Fruit fly (Drosophila melanogaster) whole organism, embryonic: ENCODE results near the gene fz.

Source experiments
- ATbp ChIP-seq: fragments of 200-800 bp; sonication (Bioruptor generic); optimal IDR thresholded peaks from 2 replicates; lab custom pipeline; 2017; ENCODE audit warnings: missing biosample characterization, mild to moderate bottlenecking, missing genetic modification characterization, missing genetic modification reagents
- Awh ChIP-seq: fragments of 200-800 bp; sonication (Bioruptor generic); IDR thresholded peaks from 2 replicates; pipeline ENCODE4, ENCODE4 v1.3.6; 2022; ENCODE audit warnings: missing biosample characterization, missing genetic modification characterization
- B-H2 ChIP-seq: fragments of 200-800 bp; sonication (Bioruptor generic); optimal IDR thresholded peaks from 2 replicates; lab custom pipeline; 2018; ENCODE audit warnings: missing biosample characterization, mild to moderate bottlenecking, missing genetic modification characterization
- Bdp1 ChIP-seq: fragments of 200-800 bp; sonication (Bioruptor generic); optimal IDR thresholded peaks from 3 replicates; lab custom pipeline; 2016; ENCODE audit warnings: missing biosample characterization, missing genetic modification characterization
- CG10267 ChIP-seq: fragments of 200-800 bp; sonication (Bioruptor generic); optimal IDR thresholded peaks from 2 replicates; lab custom pipeline; 2018; ENCODE audit warnings: missing biosample characterization, mild to moderate bottlenecking, missing genetic modification characterization, moderate library complexity
- CG10654 ChIP-seq: fragments of 200-800 bp; sonication (Bioruptor generic); optimal IDR thresholded peaks from 2 replicates; lab custom pipeline; 2016; ENCODE audit warnings: missing biosample characterization, missing genetic modification characterization
- CG11085 ChIP-seq: fragments of 200-800 bp; sonication (Bioruptor generic); IDR thresholded peaks from 2 replicates; pipeline ENCODE4 v1.3.6; 2022; ENCODE audit warnings: missing biosample characterization, missing genetic modification characterization
- CG11696 ChIP-seq: fragments of 200-800 bp; sonication (Bioruptor generic); IDR thresholded peaks from 2 replicates; pipeline ENCODE4 v1.3.6; 2022; ENCODE audit warnings: missing biosample characterization, missing genetic modification characterization
- CG12071 ChIP-seq: fragments of 200-800 bp; sonication (Bioruptor generic); optimal IDR thresholded peaks from 3 replicates; lab custom pipeline; 2018; ENCODE audit warnings: missing biosample characterization, mild to moderate bottlenecking, missing genetic modification characterization
- CG12236 ChIP-seq: fragments of 200-800 bp; sonication (Bioruptor generic); optimal IDR thresholded peaks from 2 replicates; lab custom pipeline; 2016; ENCODE audit warnings: missing biosample characterization, missing genetic modification characterization
- CG14014 ChIP-seq: fragments of 200-800 bp; sonication (Bioruptor generic); IDR thresholded peaks from 2 replicates; pipeline ENCODE4 v1.3.6; 2022; ENCODE audit warnings: missing biosample characterization, missing genetic modification characterization
- CG14710 ChIP-seq: fragments of 200-800 bp; sonication (Bioruptor generic); optimal IDR thresholded peaks from 3 replicates; lab custom pipeline; 2019; ENCODE audit warnings: missing biosample characterization, mild to moderate bottlenecking, missing genetic modification characterization, moderate library complexity
- CG1529 ChIP-seq: fragments of 200-800 bp; sonication (Bioruptor generic); optimal IDR thresholded peaks from 3 replicates; lab custom pipeline; 2018; ENCODE audit warnings: missing biosample characterization, missing genetic modification characterization
- CG15514 ChIP-seq: fragments of 200-800 bp; sonication (Bioruptor generic); optimal IDR thresholded peaks from 3 replicates; lab custom pipeline; 2017; ENCODE audit warnings: missing biosample characterization, missing genetic modification characterization, mild to moderate bottlenecking, moderate library complexity, missing genetic modification reagents
- CG1602 ChIP-seq: fragments of 200-800 bp; sonication (Bioruptor generic); optimal IDR thresholded peaks from 3 replicates; lab custom pipeline; 2016; ENCODE audit warnings: missing biosample characterization, missing genetic modification characterization
- CG1647 ChIP-seq: fragments of 200-800 bp; sonication (Bioruptor generic); optimal IDR thresholded peaks from 3 replicates; lab custom pipeline; 2016; ENCODE audit warnings: missing biosample characterization, missing genetic modification characterization
- CG16779 ChIP-seq: fragments of 200-800 bp; sonication (Bioruptor generic); IDR thresholded peaks from 2 replicates; pipeline ENCODE4 v1.3.6; 2022; ENCODE audit warnings: missing biosample characterization, missing genetic modification characterization
- CG17568 ChIP-seq: fragments of 200-800 bp; sonication (Bioruptor generic); optimal IDR thresholded peaks from 2 replicates; lab custom pipeline; 2018; ENCODE audit warnings: missing biosample characterization, mild to moderate bottlenecking, missing genetic modification characterization, moderate library complexity
- CG2116 ChIP-seq: fragments of 200-800 bp; sonication (Bioruptor generic); optimal IDR thresholded peaks from 3 replicates; lab custom pipeline; 2018; ENCODE audit warnings: missing biosample characterization, mild to moderate bottlenecking, missing genetic modification characterization
- CG2875 ChIP-seq: fragments of 200-800 bp; sonication (Bioruptor generic); optimal IDR thresholded peaks from 2 replicates; lab custom pipeline; 2017; ENCODE audit warnings: missing biosample characterization, mild to moderate bottlenecking, missing genetic modification characterization, missing genetic modification reagents
- CG30403 ChIP-seq: fragments of 200-800 bp; sonication (Bioruptor generic); optimal IDR thresholded peaks from 3 replicates; lab custom pipeline; 2016; ENCODE audit warnings: missing biosample characterization, missing genetic modification characterization
- CG30431 ChIP-seq: fragments of 200-800 bp; sonication (Bioruptor generic); optimal IDR thresholded peaks from 2 replicates; lab custom pipeline; 2017; ENCODE audit warnings: missing biosample characterization, missing genetic modification characterization
- CG31365 ChIP-seq: fragments of 200-800 bp; sonication (Bioruptor generic); optimal IDR thresholded peaks from 2 replicates; lab custom pipeline; 2018; ENCODE audit warnings: missing biosample characterization, mild to moderate bottlenecking, missing genetic modification characterization
- CG32772 ChIP-seq: fragments of 200-800 bp; sonication (Bioruptor generic); IDR thresholded peaks from 2 replicates; pipeline ENCODE4 v1.3.6; 2022; ENCODE audit warnings: missing biosample characterization, missing genetic modification characterization
- CG33557 ChIP-seq: fragments of 200-800 bp; sonication (Bioruptor generic); optimal IDR thresholded peaks from 2 replicates; lab custom pipeline; 2019; ENCODE audit warnings: missing biosample characterization, mild to moderate bottlenecking, missing genetic modification characterization, moderate library complexity
- CG34224 ChIP-seq: fragments of 200-800 bp; sonication (Bioruptor generic); IDR thresholded peaks from 3 replicates; pipeline ENCODE4 v1.3.6; 2022; ENCODE audit warnings: missing biosample characterization, missing genetic modification characterization; ENCODE audit not compliant: partially characterized antibody
- CG42726 ChIP-seq: fragments of 200-800 bp; sonication (Bioruptor generic); IDR thresholded peaks from 2 replicates; pipeline ENCODE4 v1.3.6; 2022; ENCODE audit warnings: missing biosample characterization, missing genetic modification characterization; ENCODE audit not compliant: partially characterized antibody
- CG4282 ChIP-seq: fragments of 200-800 bp; sonication (Bioruptor generic); optimal IDR thresholded peaks from 2 replicates; lab custom pipeline; 2016; ENCODE audit warnings: missing biosample characterization, missing genetic modification characterization
- CG7271 ChIP-seq: fragments of 200-800 bp; sonication (Bioruptor generic); optimal IDR thresholded peaks from 2 replicates; lab custom pipeline; 2018; ENCODE audit warnings: missing biosample characterization, mild to moderate bottlenecking, missing genetic modification characterization, moderate library complexity
- CG8281 ChIP-seq: fragments of 200-800 bp; sonication (Bioruptor generic); optimal IDR thresholded peaks from 2 replicates; lab custom pipeline; 2018; ENCODE audit warnings: missing biosample characterization, mild to moderate bottlenecking, missing genetic modification characterization, moderate library complexity
- Dref ChIP-seq: fragments of 200-800 bp; sonication (Bioruptor generic); IDR thresholded peaks from 2 replicates; pipeline ENCODE4 v1.3.6; 2022; ENCODE audit warnings: missing biosample characterization, missing genetic modification characterization
- E2f1 ChIP-seq: fragments of 200-800 bp; sonication (Bioruptor generic); IDR thresholded peaks from 2 replicates; pipeline ENCODE4 v1.3.6; 2022; ENCODE audit warnings: missing biosample characterization, missing genetic modification characterization
- Gug ChIP-seq: fragments of 200-800 bp; sonication (Bioruptor generic); IDR thresholded peaks from 4 replicates; pipeline ENCODE4 v1.3.6; 2022; ENCODE audit warnings: missing biosample characterization, missing genetic modification characterization
- Hey ChIP-seq: fragments of 200-800 bp; sonication (Bioruptor generic); optimal IDR thresholded peaks from 3 replicates; lab custom pipeline; 2018; ENCODE audit warnings: missing biosample characterization, mild to moderate bottlenecking, missing genetic modification characterization
- Hr3 ChIP-seq: fragments of 200-800 bp; sonication (Bioruptor generic); optimal IDR thresholded peaks from 3 replicates; lab custom pipeline; 2016; ENCODE audit warnings: missing biosample characterization, missing genetic modification characterization
- Lhr ChIP-seq: fragments of 200-800 bp; sonication (Bioruptor generic); optimal IDR thresholded peaks from 3 replicates; lab custom pipeline; 2017; ENCODE audit warnings: mild to moderate bottlenecking, missing biosample characterization, missing genetic modification reagents, missing genetic modification characterization
- Meics ChIP-seq: fragments of 200-800 bp; sonication (Bioruptor generic); optimal IDR thresholded peaks from 2 replicates; lab custom pipeline; 2017; ENCODE audit warnings: missing biosample characterization, mild to moderate bottlenecking, missing genetic modification characterization
- NC2β ChIP-seq: fragments of 200-800 bp; sonication (Bioruptor generic); optimal IDR thresholded peaks from 2 replicates; lab custom pipeline; 2016; ENCODE audit warnings: missing biosample characterization, missing genetic modification characterization
- ara ChIP-seq: fragments of 200-800 bp; sonication (Bioruptor generic); IDR thresholded peaks from 2 replicates; pipeline ENCODE4 v1.3.6; 2022; ENCODE audit warnings: missing biosample characterization, missing genetic modification characterization
- da ChIP-seq: fragments of 200-800 bp; sonication (Bioruptor generic); optimal IDR thresholded peaks from 2 replicates; lab custom pipeline; 2016; ENCODE audit warnings: missing biosample characterization, missing genetic modification characterization
- danr ChIP-seq: fragments of 200-800 bp; sonication (Bioruptor generic); IDR thresholded peaks from 2 replicates; pipeline ENCODE4 v1.3.6; 2022; ENCODE audit warnings: missing biosample characterization, missing genetic modification characterization
- fru ChIP-seq: fragments of >200 bp; optimal IDR thresholded peaks from 2 replicates; lab custom pipeline; 2017
- jumu ChIP-seq: fragments of 200-800 bp; sonication (Bioruptor generic); optimal IDR thresholded peaks from 3 replicates; lab custom pipeline; 2016; ENCODE audit warnings: missing biosample characterization, missing genetic modification characterization
- lmd ChIP-seq: fragments of 200-800 bp; sonication (Bioruptor generic); IDR thresholded peaks from 2 replicates; pipeline ENCODE4 v1.3.6; 2022; ENCODE audit warnings: missing biosample characterization, missing genetic modification characterization
- mirr ChIP-seq: fragments of 200-800 bp; sonication (Bioruptor generic); optimal IDR thresholded peaks from 3 replicates; lab custom pipeline; 2018; ENCODE audit warnings: missing biosample characterization, mild to moderate bottlenecking, missing genetic modification characterization
- nau ChIP-seq: fragments of 200-800 bp; sonication (Bioruptor generic); optimal IDR thresholded peaks from 3 replicates; lab custom pipeline; 2017; ENCODE audit warnings: missing biosample characterization, mild to moderate bottlenecking, missing genetic modification characterization, missing genetic modification reagents
- pros ChIP-seq: fragments of 200-800 bp; sonication (Bioruptor generic); optimal IDR thresholded peaks from 3 replicates; lab custom pipeline; 2019; ENCODE audit warnings: missing biosample characterization, mild to moderate bottlenecking, missing genetic modification characterization, moderate library complexity
- schlank ChIP-seq: fragments of 200-800 bp; sonication (Bioruptor generic); optimal IDR thresholded peaks from 2 replicates; lab custom pipeline; 2018; ENCODE audit warnings: missing biosample characterization, mild to moderate bottlenecking, missing genetic modification characterization
- sim ChIP-seq: fragments of 200-800 bp; sonication (Bioruptor generic); IDR thresholded peaks from 2 replicates; pipeline ENCODE4 v1.3.6; 2022; ENCODE audit warnings: missing biosample characterization, missing genetic modification characterization
- sr ChIP-seq: fragments of 200-800 bp; sonication (Bioruptor generic); IDR thresholded peaks from 3 replicates; pipeline ENCODE4 v1.3.6; 2022; ENCODE audit warnings: missing biosample characterization, missing genetic modification characterization
- stwl ChIP-seq: fragments of 200-800 bp; sonication (Bioruptor generic); optimal IDR thresholded peaks from 3 replicates; lab custom pipeline; 2018; ENCODE audit warnings: missing biosample characterization, mild to moderate bottlenecking, missing genetic modification characterization, moderate library complexity

Gene fz

dm6 chr3L:14410146-14410676, 136.1 kb downstream of the fz start, which contains the start of gene CG3919 (continued):
- TF ChIP-seq CG30403 (GFP tag; lab: Kevin White, UChicago) (peak; percentile 75), sr (peak; percentile 33; the same call in 1 of the 3 replicates), CG16779 (GFP tag; lab: Robert Waterston, UW) (peak; percentile 72; the same call in 1 of the 2 replicates), CG17568 (GFP tag; lab: Kevin White, UChicago) (no peak), Lhr (GFP tag; lab: Kevin White, UChicago) (peak; percentile 67), NC2β (GFP tag; lab: Kevin White, UChicago) (peak; percentile 56), mirr (GFP tag; lab: Kevin White, UChicago) (no peak), CG42726 (GFP tag; lab: Robert Waterston, UW) (no peak), pros (GFP tag; lab: Kevin White, UChicago) (no peak), CG4282 (no peak), CG32772 (peak; percentile 54; the same call in 1 of the 2 replicates), sim (GFP tag; lab: Robert Waterston, UW) (no peak), nau (GFP tag; lab: Kevin White, UChicago) (no peak), Awh (GFP tag; lab: Robert Waterston, UW) (peak; percentile 60; the same call in 1 of the 2 replicates), CG15514 (GFP tag; lab: Kevin White, UChicago) (peak; percentile 15), CG7271 (tag; lab: Kevin White, UChicago) (peak; percentile 19), E2f1 (GFP tag; lab: Robert Waterston, UW) (peak; percentile 45; the same call in 1 of the 2 replicates), jumu (GFP tag; lab: Kevin White, UChicago) (peak; percentile 71), CG31365 (tag; lab: Kevin White, UChicago) (no peak), da (GFP tag; lab: Kevin White, UChicago) (no peak), CG1602 (GFP tag; lab: Kevin White, UChicago) (peak; percentile 37), Gug (GFP tag; lab: Robert Waterston, UW) (peak; percentile 87), CG14014 (GFP tag; lab: Robert Waterston, UW) (peak; percentile 50; the same call in 1 of the 2 replicates), stwl (tag; lab: Kevin White, UChicago) (peak; percentile 99), B-H2 (GFP tag; lab: Kevin White, UChicago) (peak; percentile 62), ATbp (GFP tag; lab: Kevin White, UChicago) (no peak), Meics (peak; percentile 57), fru (lab: Kevin White, UChicago) (no peak), CG11696 (GFP tag; lab: Robert Waterston, UW) (no peak), Hr3 (peak; percentile 66), CG8281 (tag; lab: Kevin White, UChicago) (peak; percentile 28), CG2875 (GFP tag; lab: Kevin White, UChicago) (no peak), CG1647 (GFP tag; lab: Kevin White, UChicago) (peak; percentile 25), CG11085 (GFP tag; lab: Robert Waterston, UW) (no peak), Bdp1 (GFP tag; lab: Kevin White, UChicago) (peak; percentile 3), Dref (GFP tag; lab: Robert Waterston, UW) (peak; percentile 39), danr (GFP tag; lab: Robert Waterston, UW) (peak; percentile 14; the same call in 1 of the 2 replicates), CG33557 (GFP tag; lab: Kevin White, UChicago) (peak; percentile 33), Hey (tag; lab: Kevin White, UChicago) (no peak), lmd (GFP tag; lab: Robert Waterston, UW) (peak; percentile 42), CG12071 (no peak), CG1529 (GFP tag; lab: Kevin White, UChicago) (peak; percentile 49), schlank (tag; lab: Kevin White, UChicago) (peak; percentile 21), CG2116 (GFP tag; lab: Kevin White, UChicago) (peak; percentile 37), CG14710 (tag; lab: Kevin White, UChicago) (peak; percentile 69), ara (GFP tag; lab: Robert Waterston, UW) (peak; percentile 57), CG10267 (tag; lab: Kevin White, UChicago) (peak; percentile 40), CG34224 (GFP tag; lab: Robert Waterston, UW) (no peak), CG30431 (GFP tag; lab: Kevin White, UChicago) (peak; percentile 63), CG10654 (peak; percentile 26), CG12236 (no peak)
